Fruit fly (Drosophila melanogaster): ENCODE measurements around the gene Muc4B.

- TF ChIP-seq D1 (tag; optimal IDR thresholded peaks at IDR 0.05): no peak
- no peak for TF ChIP-seq CG10348 (GFP tag; IDR thresholded peaks at IDR 0.05)
- no peak for TF ChIP-seq CG17806 (tag; optimal IDR thresholded peaks at IDR 0.05)
- no peak for TF ChIP-seq CG4496 (GFP tag; IDR thresholded peaks at IDR 0.05)
- no peak for TF ChIP-seq Pif1B (GFP tag; optimal IDR thresholded peaks at IDR 0.05)
- TF ChIP-seq CG9948 (tag; optimal IDR thresholded peaks at IDR 0.05): no peak
- TF ChIP-seq CG15710 (tag; optimal IDR thresholded peaks at IDR 0.05): no peak
- TF ChIP-seq CG13204 (GFP tag; optimal IDR thresholded peaks at IDR 0.05): no peak
- no peak for TF ChIP-seq CG8159 (tag; optimal IDR thresholded peaks at IDR 0.05)
- TF ChIP-seq Snoo (tag; optimal IDR thresholded peaks at IDR 0.05): no peak
- no peak for TF ChIP-seq CG32121 (GFP tag; IDR thresholded peaks at IDR 0.05)
- TF ChIP-seq CG14655 (GFP tag; optimal IDR thresholded peaks at IDR 0.05): no peak
Observed at dm6 chrX:4217294-4217693, 28.6 kb downstream of the Muc4B start, which contains the start of gene CG15571.

Measured in whole organism, pupa.